Worm (Caenorhabditis elegans) whole organism, L4/young adult: Measurements from ENCODE around the gene mob-2.

ENCODE experiments used
- W03F9.2 ChIP-seq: fragments of 150-350 bp; optimal IDR thresholded peaks from 2 replicates; lab custom pipeline; 2014; ENCODE audit warnings: missing biosample characterization, missing genetic modification characterization
- dao-5 ChIP-seq: sonication (generic microtip); optimal IDR thresholded peaks from 2 replicates; lab custom pipeline; 2016; ENCODE audit warnings: missing genotype, missing genetic modification characterization, moderate library complexity, missing compliant biosample characterization
- him-1 ChIP-seq: sonication (generic microtip); optimal IDR thresholded peaks from 2 replicates; lab custom pipeline; 2016; ENCODE audit warnings: missing genotype, missing genetic modification reagents, missing genetic modification characterization, missing compliant biosample characterization

- TF ChIP-seq dao-5 (tag; lab: Kevin White, UChicago) (no peak), W03F9.2 (tag; lab: Kevin White, UChicago) (no peak), him-1 (tag; lab: Kevin White, UChicago) (no peak)
These were observed 12.6 kb downstream of the mob-2 start for ce11 chrX:13157112-13157768.
